Fruit fly (Drosophila melanogaster) whole organism, embryonic: ENCODE measurements around the gene CG3632.

Experiments
- ATbp ChIP-seq: fragments of 200-800 bp; sonication (Bioruptor generic); optimal IDR thresholded peaks from 2 replicates; lab custom pipeline; 2017; ENCODE audit warnings: missing biosample characterization, mild to moderate bottlenecking, missing genetic modification characterization, missing genetic modification reagents
- Asciz ChIP-seq: fragments of 200-800 bp; sonication (Bioruptor generic); optimal IDR thresholded peaks from 2 replicates; lab custom pipeline; 2017; ENCODE audit warnings: missing biosample characterization, mild to moderate bottlenecking, missing genetic modification characterization, missing genetic modification reagents
- CG12071 ChIP-seq: fragments of 200-800 bp; sonication (Bioruptor generic); optimal IDR thresholded peaks from 3 replicates; lab custom pipeline; 2018; ENCODE audit warnings: missing biosample characterization, mild to moderate bottlenecking, missing genetic modification characterization
- CG12299 ChIP-seq: fragments of 200-800 bp; sonication (Bioruptor generic); optimal IDR thresholded peaks from 2 replicates; lab custom pipeline; 2018; ENCODE audit warnings: missing biosample characterization, mild to moderate bottlenecking, missing genetic modification characterization
- CG12769 ChIP-seq: fragments of 200-800 bp; sonication (Bioruptor generic); optimal IDR thresholded peaks from 2 replicates; lab custom pipeline; 2019; ENCODE audit warnings: missing biosample characterization, mild to moderate bottlenecking, missing genetic modification characterization, moderate library complexity
- CG15514 ChIP-seq: fragments of 200-800 bp; sonication (Bioruptor generic); optimal IDR thresholded peaks from 3 replicates; lab custom pipeline; 2017; ENCODE audit warnings: missing biosample characterization, missing genetic modification characterization, mild to moderate bottlenecking, moderate library complexity, missing genetic modification reagents
- CG16813 ChIP-seq: fragments of 200-800 bp; sonication (Bioruptor generic); IDR thresholded peaks from 3 replicates; pipeline ENCODE4 v1.3.6; 2022; ENCODE audit warnings: missing biosample characterization, missing genetic modification characterization; ENCODE audit not compliant: partially characterized antibody
- CG17568 ChIP-seq: fragments of 200-800 bp; sonication (Bioruptor generic); optimal IDR thresholded peaks from 2 replicates; lab custom pipeline; 2018; ENCODE audit warnings: missing biosample characterization, mild to moderate bottlenecking, missing genetic modification characterization, moderate library complexity
- CG17802 ChIP-seq: fragments of 200-800 bp; sonication (Bioruptor generic); optimal IDR thresholded peaks from 2 replicates; lab custom pipeline; 2018; ENCODE audit warnings: missing biosample characterization, mild to moderate bottlenecking, missing genetic modification characterization, moderate library complexity
- CG18011 ChIP-seq: fragments of 200-800 bp; sonication (Bioruptor generic); optimal IDR thresholded peaks from 2 replicates; lab custom pipeline; 2017; ENCODE audit warnings: missing biosample characterization, missing genetic modification characterization, mild to moderate bottlenecking, moderate library complexity, missing genotype
- CG2202 ChIP-seq: fragments of 200-800 bp; sonication (Bioruptor generic); optimal IDR thresholded peaks from 2 replicates; lab custom pipeline; 2018; ENCODE audit warnings: missing biosample characterization, mild to moderate bottlenecking, missing genetic modification characterization
- CG3065 ChIP-seq: fragments of 200-800 bp; sonication (Bioruptor generic); optimal IDR thresholded peaks from 2 replicates; lab custom pipeline; 2016; ENCODE audit warnings: missing biosample characterization, missing genetic modification characterization
- CG31224 ChIP-seq: fragments of 200-800 bp; sonication (Bioruptor generic); IDR thresholded peaks from 2 replicates; pipeline ENCODE4 v1.3.6; 2022; ENCODE audit warnings: missing biosample characterization, missing genetic modification characterization
- CG3407 ChIP-seq: fragments of 200-800 bp; sonication (Bioruptor generic); optimal IDR thresholded peaks from 2 replicates; lab custom pipeline; 2018; ENCODE audit warnings: missing biosample characterization, mild to moderate bottlenecking, missing genetic modification characterization
- CG3838 ChIP-seq: fragments of 200-800 bp; sonication (Bioruptor generic); optimal IDR thresholded peaks from 3 replicates; lab custom pipeline; 2016; ENCODE audit warnings: missing biosample characterization, missing genetic modification characterization
- CG4617 ChIP-seq: fragments of 200-800 bp; sonication (Bioruptor generic); optimal IDR thresholded peaks from 3 replicates; lab custom pipeline; 2016; ENCODE audit warnings: missing biosample characterization, missing genetic modification characterization, borderline replicate concordance
- CG6654 ChIP-seq: fragments of 200-800 bp; sonication (Bioruptor generic); optimal IDR thresholded peaks from 2 replicates; lab custom pipeline; 2017; ENCODE audit warnings: missing biosample characterization, mild to moderate bottlenecking, missing genetic modification characterization
- CG7963 ChIP-seq: fragments of 200-800 bp; sonication (Bioruptor generic); IDR thresholded peaks from 3 replicates; pipeline ENCODE4 v1.3.6; 2022; ENCODE audit warnings: missing biosample characterization, missing genetic modification characterization; ENCODE audit not compliant: partially characterized antibody
- CG7987 ChIP-seq: fragments of 200-800 bp; sonication (Bioruptor generic); optimal IDR thresholded peaks from 2 replicates; lab custom pipeline; 2018; ENCODE audit warnings: missing biosample characterization, mild to moderate bottlenecking, missing genetic modification characterization, moderate library complexity
- CG8281 ChIP-seq: fragments of 200-800 bp; sonication (Bioruptor generic); optimal IDR thresholded peaks from 2 replicates; lab custom pipeline; 2018; ENCODE audit warnings: missing biosample characterization, mild to moderate bottlenecking, missing genetic modification characterization, moderate library complexity
- CG8290 ChIP-seq, 3 experiments: fragments of 200-800 bp; sonication (Bioruptor generic); optimal IDR thresholded peaks; 2 replicates each; lab custom pipeline; 2016 to 2019; ENCODE audit warnings: missing biosample characterization in 3 of 3, missing genetic modification characterization in 3 of 3, mild to moderate bottlenecking in 2 of 3, moderate library complexity in 1 of 3
- CG8765 ChIP-seq: fragments of 200-800 bp; sonication (Bioruptor generic); IDR thresholded peaks from 2 replicates; pipeline ENCODE4 v1.3.6; 2022; ENCODE audit warnings: missing biosample characterization, missing genetic modification characterization
- CHES-1-like ChIP-seq: fragments of 200-800 bp; sonication (Bioruptor generic); optimal IDR thresholded peaks from 2 replicates; lab custom pipeline; 2016; ENCODE audit warnings: missing biosample characterization, missing genetic modification characterization
- CrebB ChIP-seq: fragments of 200-800 bp; sonication (Bioruptor generic); optimal IDR thresholded peaks from 3 replicates; lab custom pipeline; 2018; ENCODE audit warnings: missing biosample characterization, mild to moderate bottlenecking, missing genetic modification characterization
- Hand ChIP-seq: fragments of 200-800 bp; sonication (Bioruptor generic); optimal IDR thresholded peaks from 2 replicates; lab custom pipeline; 2017; ENCODE audit warnings: mild to moderate bottlenecking, missing biosample characterization, missing genetic modification reagents, missing genetic modification characterization
- HmgD ChIP-seq: fragments of 200-800 bp; sonication (Bioruptor generic); optimal IDR thresholded peaks from 3 replicates; lab custom pipeline; 2016; ENCODE audit warnings: missing biosample characterization, missing genetic modification characterization
- HmgZ ChIP-seq: fragments of 200-800 bp; sonication (Bioruptor generic); optimal IDR thresholded peaks from 2 replicates; lab custom pipeline; 2018; ENCODE audit warnings: missing biosample characterization, mild to moderate bottlenecking, missing genetic modification characterization
- Hr39 ChIP-seq: fragments of >200 bp; optimal IDR thresholded peaks from 2 replicates; lab custom pipeline; 2017
- Kr ChIP-seq: fragments of 200-800 bp; sonication (Bioruptor generic); optimal IDR thresholded peaks from 2 replicates; lab custom pipeline; 2017; ENCODE audit warnings: missing biosample characterization, mild to moderate bottlenecking, missing genetic modification characterization
- Rx ChIP-seq: fragments of 200-800 bp; sonication (Bioruptor generic); IDR thresholded peaks from 2 replicates; pipeline ENCODE4 v1.3.6; 2022; ENCODE audit warnings: missing biosample characterization, missing genetic modification characterization
- Sin3A ChIP-seq: fragments of >200 bp; optimal IDR thresholded peaks from 2 replicates; lab custom pipeline; 2018
- Ssrp ChIP-seq: fragments of 200-800 bp; sonication (Bioruptor generic); optimal IDR thresholded peaks from 2 replicates; lab custom pipeline; 2018; ENCODE audit warnings: missing biosample characterization, mild to moderate bottlenecking, missing genetic modification characterization, moderate library complexity
- TFAM ChIP-seq: fragments of 200-800 bp; sonication (Bioruptor generic); optimal IDR thresholded peaks from 2 replicates; lab custom pipeline; 2017; ENCODE audit warnings: missing biosample characterization, missing genetic modification characterization, inconsistent platforms
- ac ChIP-seq: fragments of 200-800 bp; sonication (Bioruptor generic); optimal IDR thresholded peaks from 3 replicates; lab custom pipeline; 2017; ENCODE audit warnings: missing biosample characterization, mild to moderate bottlenecking, missing genetic modification characterization
- bab2 ChIP-seq: fragments of 200-800 bp; sonication (Bioruptor generic); optimal IDR thresholded peaks from 2 replicates; lab custom pipeline; 2016; ENCODE audit warnings: missing biosample characterization, missing genetic modification characterization
- bowl ChIP-seq: fragments of 200-800 bp; sonication (Bioruptor generic); IDR thresholded peaks from 2 replicates; pipeline ENCODE4 v1.3.6; 2022; ENCODE audit warnings: missing biosample characterization, missing genetic modification characterization
- br ChIP-seq: fragments of >200 bp; optimal IDR thresholded peaks from 2 replicates; lab custom pipeline; 2017
- cad ChIP-seq: fragments of >200 bp; optimal IDR thresholded peaks from 2 replicates; lab custom pipeline; 2017; ENCODE audit warnings: missing biosample characterization, missing genetic modification characterization
- dmrt99B ChIP-seq: fragments of 200-800 bp; sonication (Bioruptor generic); optimal IDR thresholded peaks from 2 replicates; lab custom pipeline; 2018; ENCODE audit warnings: missing biosample characterization, mild to moderate bottlenecking, missing genetic modification characterization, moderate library complexity
- emc ChIP-seq: fragments of 200-800 bp; sonication (Bioruptor generic); optimal IDR thresholded peaks from 2 replicates; lab custom pipeline; 2016; ENCODE audit warnings: missing biosample characterization, missing genetic modification characterization
- fd3F ChIP-seq: fragments of 200-800 bp; sonication (Bioruptor generic); optimal IDR thresholded peaks from 2 replicates; lab custom pipeline; 2018; ENCODE audit warnings: missing biosample characterization, mild to moderate bottlenecking, missing genetic modification characterization, moderate library complexity
- fd64A ChIP-seq: fragments of 200-800 bp; sonication (Bioruptor generic); optimal IDR thresholded peaks from 3 replicates; lab custom pipeline; 2018; ENCODE audit warnings: missing biosample characterization, mild to moderate bottlenecking, missing genetic modification characterization
- fu2 ChIP-seq: fragments of 200-800 bp; sonication (Bioruptor generic); optimal IDR thresholded peaks from 2 replicates; lab custom pipeline; 2016; ENCODE audit warnings: missing biosample characterization, missing genetic modification characterization
- gem ChIP-seq: fragments of 200-800 bp; sonication (Bioruptor generic); optimal IDR thresholded peaks from 2 replicates; lab custom pipeline; 2019; ENCODE audit warnings: missing biosample characterization, mild to moderate bottlenecking, missing genetic modification characterization, moderate library complexity
- gt ChIP-seq: fragments of 200-800 bp; sonication (Bioruptor generic); IDR thresholded peaks from 2 replicates; pipeline ENCODE4 v1.3.6; 2022; ENCODE audit warnings: missing biosample characterization, missing genetic modification characterization
- lab ChIP-seq: fragments of 200-800 bp; sonication (Bioruptor generic); optimal IDR thresholded peaks from 3 replicates; lab custom pipeline; 2017; ENCODE audit warnings: missing biosample characterization, missing genetic modification characterization, mild to moderate bottlenecking, moderate library complexity, missing genetic modification reagents
- mirr ChIP-seq: fragments of 200-800 bp; sonication (Bioruptor generic); optimal IDR thresholded peaks from 3 replicates; lab custom pipeline; 2018; ENCODE audit warnings: missing biosample characterization, mild to moderate bottlenecking, missing genetic modification characterization
- p53 ChIP-seq: fragments of 200-800 bp; sonication (Bioruptor generic); optimal IDR thresholded peaks from 2 replicates; lab custom pipeline; 2016; ENCODE audit warnings: missing biosample characterization, missing genetic modification characterization
- pb ChIP-seq: fragments of 200-800 bp; sonication (Bioruptor generic); optimal IDR thresholded peaks from 3 replicates; lab custom pipeline; 2016; ENCODE audit warnings: missing biosample characterization, missing genetic modification characterization
- peb ChIP-seq: fragments of 200-800 bp; sonication (Bioruptor generic); IDR thresholded peaks from 2 replicates; pipeline ENCODE4 v1.3.6; 2022; ENCODE audit warnings: missing biosample characterization, missing genetic modification characterization
- zfh1 ChIP-seq: fragments of 200-800 bp; sonication (Bioruptor generic); IDR thresholded peaks from 3 replicates; pipeline ENCODE4 v1.3.6; 2022; ENCODE audit warnings: missing biosample characterization, missing genetic modification characterization

The CG3632 gene

DNA sequence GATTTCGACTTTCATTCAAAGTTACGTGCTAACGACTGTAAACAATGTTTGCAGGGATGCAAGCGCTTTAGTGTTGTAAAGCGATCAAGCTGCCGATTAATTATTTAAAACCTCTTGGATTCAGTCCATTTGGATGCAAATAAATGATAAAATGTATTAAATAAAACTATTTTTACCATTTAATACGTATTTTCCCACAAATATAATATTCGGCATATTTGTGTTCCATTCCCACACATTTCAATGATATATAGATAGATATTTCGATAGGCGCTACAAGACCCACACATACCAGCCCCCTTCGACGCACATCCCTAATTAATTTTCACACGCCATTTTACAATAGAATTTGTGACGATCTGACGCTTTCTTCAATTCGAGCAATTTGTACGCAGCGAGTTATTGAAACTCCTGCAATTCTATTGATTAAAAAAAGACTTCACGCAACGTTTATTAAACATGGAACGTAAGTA, 7.9 kb upstream of the CG3632 start, which contains the start of the genes CG32576 and caz (continued):
- TF ChIP-seq TFAM (no peak), bab2 (GFP tag; lab: Kevin White, UChicago) (no peak), emc (GFP tag; lab: Kevin White, UChicago) (no peak), CG3838 (GFP tag; lab: Kevin White, UChicago) (no peak), CG7987 (GFP tag; lab: Kevin White, UChicago) (no peak), CG8290 (GFP tag; optimal IDR thresholded peaks at IDR 0.05; lab: Kevin White, UChicago) (no peak), CG8290 (tag; optimal IDR thresholded peaks at IDR 0.05; lab: Kevin White, UChicago) (peak in 1 of 2 experiments; percentile 33), CG12071 (GFP tag; lab: Kevin White, UChicago) (no peak), CG8281 (tag; lab: Kevin White, UChicago) (no peak), fd64A (GFP tag; lab: Kevin White, UChicago) (no peak), CG12769 (tag; lab: Kevin White, UChicago) (no peak), ATbp (GFP tag; lab: Kevin White, UChicago) (no peak), CHES-1-like (GFP tag; lab: Kevin White, UChicago) (no peak), dmrt99B (tag; lab: Kevin White, UChicago) (no peak), lab (GFP tag; lab: Kevin White, UChicago) (no peak), pb (GFP tag; lab: Kevin White, UChicago) (no peak), zfh1 (GFP tag; lab: Robert Waterston, UW) (no peak), CG6654 (GFP tag; lab: Kevin White, UChicago) (no peak), CG2202 (tag; lab: Kevin White, UChicago) (peak; percentile 5), Asciz (no peak), CG17802 (tag; lab: Kevin White, UChicago) (no peak), fu2 (GFP tag; lab: Kevin White, UChicago) (no peak), fd3F (peak; percentile 13), HmgZ (tag; lab: Kevin White, UChicago) (peak; percentile 13), CG31224 (GFP tag; lab: Robert Waterston, UW) (no peak), CG3065 (no peak), CG18011 (peak; percentile 40), HmgD (GFP tag; lab: Kevin White, UChicago) (no peak), gt (GFP tag; lab: Robert Waterston, UW) (no peak), Ssrp (no peak), br (lab: Kevin White, UChicago) (no peak), ac (GFP tag; lab: Kevin White, UChicago) (no peak), Kr (GFP tag; lab: Kevin White, UChicago) (no peak), CG16813 (GFP tag; lab: Robert Waterston, UW) (peak; percentile 64), CG3407 (GFP tag; lab: Kevin White, UChicago) (no peak), CG17568 (GFP tag; lab: Kevin White, UChicago) (peak; percentile 27), Hand (GFP tag; lab: Kevin White, UChicago) (no peak), cad (GFP tag; lab: Kevin White, UChicago) (no peak), CG12299 (peak; percentile 22), CG4617 (GFP tag; lab: Kevin White, UChicago) (peak; percentile 26), CG7963 (no peak), gem (tag; lab: Kevin White, UChicago) (peak; percentile 57), CG8765 (no peak), bowl (GFP tag; lab: Robert Waterston, UW) (no peak), CG15514 (GFP tag; lab: Kevin White, UChicago) (peak; percentile 73), Sin3A (peak; percentile 65), p53 (GFP tag; lab: Kevin White, UChicago) (no peak), Hr39 (lab: Kevin White, UChicago) (no peak), Rx (GFP tag; lab: Robert Waterston, UW) (no peak), mirr (GFP tag; lab: Kevin White, UChicago) (no peak), CrebB (tag; lab: Kevin White, UChicago) (no peak), peb (GFP tag; lab: Robert Waterston, UW) (no peak)
